Worm (Caenorhabditis elegans) whole organism, mixed stage, embryonic: ENCODE results near the gene smex-2.

Experiments used
- M03D4.4 ChIP-seq: sonication (generic microtip); optimal IDR thresholded peaks from 2 replicates; lab custom pipeline; 2017; ENCODE audit warnings: mild to moderate bottlenecking, missing genetic modification characterization, missing compliant biosample characterization
- bed-3 ChIP-seq: fragments of 200-800 bp; sonication (Bioruptor generic); optimal IDR thresholded peaks from 3 replicates; lab custom pipeline; 2018; ENCODE audit warnings: mild to moderate bottlenecking, missing genetic modification characterization, moderate library complexity, missing compliant biosample characterization
- ceh-39 ChIP-seq: fragments of 150-350 bp; optimal IDR thresholded peaks from 2 replicates; lab custom pipeline; 2014; ENCODE audit warnings: missing biosample characterization, missing genetic modification characterization
- ceh-43 ChIP-seq: fragments of 200-800 bp; sonication (Bioruptor generic); optimal IDR thresholded peaks from 2 replicates; lab custom pipeline; 2018; ENCODE audit warnings: mild to moderate bottlenecking, missing genetic modification characterization, moderate library complexity, missing compliant biosample characterization
- ces-1 ChIP-seq: fragments of 150-350 bp; optimal IDR thresholded peaks from 2 replicates; lab custom pipeline; 2014; ENCODE audit warnings: missing biosample characterization, missing genetic modification reagents, missing genetic modification characterization
- cnd-1 ChIP-seq: fragments of 200-800 bp; sonication (Bioruptor generic); optimal IDR thresholded peaks from 2 replicates; lab custom pipeline; 2018; ENCODE audit warnings: mild to moderate bottlenecking, missing genetic modification characterization, missing compliant biosample characterization
- drap-1 ChIP-seq: fragments of 200-800 bp; sonication (Bioruptor generic); optimal IDR thresholded peaks from 3 replicates; lab custom pipeline; 2018; ENCODE audit warnings: mild to moderate bottlenecking, missing genetic modification characterization, missing compliant biosample characterization
- elt-1 ChIP-seq: sonication (generic microtip); optimal IDR thresholded peaks from 2 replicates; lab custom pipeline; 2017; ENCODE audit warnings: missing genetic modification characterization, mild to moderate bottlenecking, missing compliant biosample characterization, antibody characterized with exemption, moderate library complexity, borderline replicate concordance; ENCODE audit not compliant: insufficient read depth
- elt-3 ChIP-seq: fragments of 150-350 bp; optimal IDR thresholded peaks from 2 replicates; lab custom pipeline; 2014; ENCODE audit warnings: missing biosample characterization, missing genetic modification characterization
- flh-1 ChIP-seq: fragments of 200-800 bp; sonication (Bioruptor generic); optimal IDR thresholded peaks from 2 replicates; lab custom pipeline; 2018; ENCODE audit warnings: mild to moderate bottlenecking, missing genetic modification characterization, moderate library complexity, missing compliant biosample characterization
- ham-2 ChIP-seq: fragments of 200-800 bp; sonication (Bioruptor generic); optimal IDR thresholded peaks from 2 replicates; lab custom pipeline; 2018; ENCODE audit warnings: mild to moderate bottlenecking, missing genetic modification characterization, missing compliant biosample characterization
- hlh-1 ChIP-seq: fragments of 150-350 bp; optimal IDR thresholded peaks from 2 replicates; lab custom pipeline; 2014; ENCODE audit warnings: missing biosample characterization, missing genetic modification reagents, missing genetic modification characterization
- lin-13 ChIP-seq: fragments of 150-350 bp; optimal IDR thresholded peaks from 2 replicates; lab custom pipeline; 2014; ENCODE audit warnings: missing biosample characterization, missing genetic modification characterization
- lin-32 ChIP-seq: fragments of 200-800 bp; sonication (Bioruptor generic); optimal IDR thresholded peaks from 2 replicates; lab custom pipeline; 2018; ENCODE audit warnings: mild to moderate bottlenecking, missing genetic modification characterization, missing compliant biosample characterization
- lsy-2 ChIP-seq: fragments of 150-350 bp; optimal IDR thresholded peaks from 2 replicates; lab custom pipeline; 2014; ENCODE audit warnings: missing biosample characterization, missing genetic modification characterization
- mab-5 ChIP-seq: fragments of 150-350 bp; optimal IDR thresholded peaks from 2 replicates; lab custom pipeline; 2014; ENCODE audit warnings: missing biosample characterization, missing genetic modification characterization
- mls-2 ChIP-seq: sonication (generic microtip); optimal IDR thresholded peaks from 2 replicates; lab custom pipeline; 2016; ENCODE audit warnings: mild to moderate bottlenecking, missing genetic modification characterization, moderate library complexity, missing compliant biosample characterization
- nhr-2 ChIP-seq: fragments of 150-350 bp; optimal IDR thresholded peaks from 2 replicates; lab custom pipeline; 2014; ENCODE audit warnings: missing biosample characterization, missing genetic modification characterization
- nhr-237 ChIP-seq: fragments of 150-350 bp; optimal IDR thresholded peaks from 2 replicates; lab custom pipeline; 2014; ENCODE audit warnings: missing biosample characterization, missing genetic modification characterization
- nhr-28 ChIP-seq: fragments of 150-350 bp; optimal IDR thresholded peaks from 2 replicates; lab custom pipeline; 2014; ENCODE audit warnings: missing biosample characterization, missing genetic modification characterization
- nhr-76 ChIP-seq: sonication (generic microtip); optimal IDR thresholded peaks from 2 replicates; lab custom pipeline; 2017; ENCODE audit warnings: missing biosample characterization, missing genetic modification characterization
- pha-4 ChIP-seq: fragments of 150-350 bp; optimal IDR thresholded peaks from 2 replicates; lab custom pipeline; 2018; ENCODE audit warnings: missing biosample characterization, missing genetic modification reagents, missing genetic modification characterization
- sem-2 ChIP-seq: fragments of 200-800 bp; sonication (Bioruptor generic); optimal IDR thresholded peaks from 2 replicates; lab custom pipeline; 2018; ENCODE audit warnings: mild to moderate bottlenecking, missing genetic modification characterization, missing compliant biosample characterization
- snpc-4 ChIP-seq: fragments of 150-350 bp; optimal IDR thresholded peaks from 2 replicates; lab custom pipeline; 2014; ENCODE audit warnings: missing biosample characterization, missing genetic modification characterization
- sptf-1 ChIP-seq: sonication (generic microtip); optimal IDR thresholded peaks from 2 replicates; lab custom pipeline; 2017; ENCODE audit warnings: mild to moderate bottlenecking, missing genetic modification characterization, moderate library complexity, missing compliant biosample characterization
- tbx-8 ChIP-seq: fragments of 200-800 bp; sonication (Bioruptor generic); optimal IDR thresholded peaks from 2 replicates; lab custom pipeline; 2018; ENCODE audit warnings: mild to moderate bottlenecking, missing genetic modification characterization, moderate library complexity, missing compliant biosample characterization
- unc-120 ChIP-seq: sonication (generic microtip); optimal IDR thresholded peaks from 2 replicates; lab custom pipeline; 2017; ENCODE audit warnings: missing genetic modification characterization, missing compliant biosample characterization; ENCODE audit not compliant: poor library complexity, severe bottlenecking
- unc-39 ChIP-seq: fragments of 150-350 bp; optimal IDR thresholded peaks from 2 replicates; lab custom pipeline; 2014; ENCODE audit warnings: missing biosample characterization, missing genetic modification characterization
- unc-62 ChIP-seq: fragments of 150-350 bp; optimal IDR thresholded peaks from 2 replicates; lab custom pipeline; 2014; ENCODE audit warnings: missing biosample characterization, missing genetic modification reagents, missing genetic modification characterization
- zip-8 ChIP-seq: fragments of 150-350 bp; optimal IDR thresholded peaks from 2 replicates; lab custom pipeline; 2014; ENCODE audit warnings: missing biosample characterization, missing genetic modification characterization
- ztf-11 ChIP-seq: fragments of 150-350 bp; optimal IDR thresholded peaks from 2 replicates; lab custom pipeline; 2014; ENCODE audit warnings: missing biosample characterization, missing genetic modification characterization

The smex-2 gene

DNA sequence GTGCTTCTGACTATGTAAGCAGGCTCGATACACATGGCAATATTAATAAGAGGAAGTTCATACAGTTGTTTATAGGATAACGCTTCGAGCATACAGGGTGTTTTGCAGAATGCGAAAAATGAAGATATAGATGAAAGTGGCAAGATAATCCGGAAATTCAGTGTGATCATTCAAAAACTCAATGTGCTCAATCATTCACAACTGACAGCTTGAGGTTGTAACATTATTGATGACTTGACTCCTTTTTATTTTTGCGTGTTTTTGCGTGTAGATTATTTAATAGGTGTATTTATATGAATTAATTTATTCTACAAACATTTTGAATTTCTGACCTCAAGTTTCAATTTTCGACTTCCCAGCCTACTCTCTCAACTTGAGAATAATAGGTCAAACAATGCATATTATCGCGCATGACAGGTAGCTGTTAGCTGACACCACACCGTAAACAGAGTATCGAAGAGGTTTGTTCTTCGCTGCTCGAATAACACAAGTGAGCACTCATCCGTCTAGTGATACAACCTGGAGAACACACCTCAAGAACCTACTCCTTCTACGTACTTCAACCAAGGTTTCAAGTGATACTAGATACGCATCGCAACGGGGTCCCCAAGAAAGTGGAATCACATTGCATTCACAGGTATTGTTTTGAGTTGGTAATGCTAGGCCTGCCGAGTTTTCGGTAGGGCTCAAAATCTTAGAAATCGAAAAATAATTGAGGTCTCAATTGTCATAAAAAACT is 8.1 kb upstream of the smex-2 start:
- TF ChIP-seq pha-4 (tag; lab: Kevin White, UChicago) = peak; percentile 78
- peak; percentile 68 for TF ChIP-seq unc-62 (GFP tag; lab: Kevin White, UChicago)
- TF ChIP-seq nhr-2 (tag; lab: Kevin White, UChicago) = peak; percentile 48
- no peak for TF ChIP-seq hlh-1 (tag; lab: Kevin White, UChicago)
- no peak for TF ChIP-seq unc-120 (tag; lab: Kevin White, UChicago)
- TF ChIP-seq ceh-43 (GFP tag; lab: Kevin White, UChicago) = no peak

DNA sequence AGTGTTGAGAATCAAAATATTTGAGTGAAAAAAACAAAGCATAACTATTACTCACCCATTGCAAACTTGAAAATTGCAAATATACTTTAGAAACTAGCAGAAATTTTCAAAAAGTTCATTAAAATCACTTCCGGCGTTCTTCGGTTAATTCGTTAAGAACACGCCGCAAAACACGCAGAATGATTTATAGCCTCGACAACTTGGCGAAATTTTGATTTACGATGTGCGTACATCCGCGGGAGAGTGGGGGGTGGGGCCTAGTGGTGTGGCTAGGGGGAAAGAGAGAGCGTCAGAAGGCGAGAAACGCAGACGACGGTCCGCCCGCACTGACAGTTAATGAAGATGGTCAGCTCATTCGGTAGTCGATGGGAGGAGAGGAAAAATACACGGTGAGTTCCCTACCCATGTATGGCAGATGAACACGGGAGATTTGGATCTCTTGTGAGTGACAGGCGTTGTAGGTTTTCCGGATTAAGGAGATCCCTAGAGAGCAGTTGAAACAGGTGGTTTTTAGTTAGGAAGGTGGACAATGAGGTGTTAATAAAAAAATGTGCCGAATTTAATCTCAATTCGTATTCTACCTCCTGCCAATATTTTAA is 7.0 kb upstream of the smex-2 start, which contains the start of gene igcm-4:
TSS of gene igcm-4 (minus strand) at position 237 of the 599 bp plus-strand sequence.
- TF ChIP-seq unc-62 (GFP tag; lab: Kevin White, UChicago) (peak; percentile 99), mls-2 (tag; lab: Kevin White, UChicago) (peak; percentile 37), lin-13 (tag; lab: Kevin White, UChicago) (peak; percentile 11), sptf-1 (peak; percentile 39), nhr-2 (tag; lab: Kevin White, UChicago) (peak; percentile 81), M03D4.4 (tag; lab: Kevin White, UChicago) (no peak), mab-5 (tag; lab: Kevin White, UChicago) (peak; percentile 82), sem-2 (GFP tag; lab: Kevin White, UChicago) (no peak), flh-1 (GFP tag; lab: Kevin White, UChicago) (no peak), zip-8 (tag; lab: Kevin White, UChicago) (no peak), ces-1 (GFP tag; lab: Kevin White, UChicago) (peak; percentile 12), drap-1 (no peak), hlh-1 (tag; lab: Kevin White, UChicago) (peak; percentile 1), cnd-1 (peak; percentile 54), nhr-76 (tag; lab: Kevin White, UChicago) (no peak), lin-32 (GFP tag; lab: Kevin White, UChicago) (peak; percentile 20), unc-120 (tag; lab: Kevin White, UChicago) (no peak), bed-3 (no peak), unc-39 (tag; lab: Kevin White, UChicago) (no peak), ham-2 (GFP tag; lab: Kevin White, UChicago) (peak; percentile 37)

DNA sequence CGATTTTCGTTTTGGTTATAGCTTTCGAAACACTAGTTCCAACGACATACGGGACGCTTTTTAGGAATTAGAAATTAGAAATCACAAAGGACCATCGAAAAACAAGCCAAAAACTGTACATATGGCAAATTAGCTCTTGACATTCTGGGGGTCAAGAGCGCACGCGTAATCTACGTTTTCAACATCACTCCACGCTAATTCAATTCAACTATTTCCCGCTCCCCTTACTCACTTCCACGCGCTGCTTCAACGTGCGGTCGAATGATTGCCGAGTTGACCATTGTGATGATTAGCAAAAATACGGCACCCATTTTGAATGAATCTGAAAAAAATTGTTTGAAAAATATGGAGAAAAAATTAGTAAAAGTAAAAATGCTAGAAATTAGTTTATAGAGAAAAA is 6.3 kb upstream of the smex-2 start:
- TF ChIP-seq unc-39 (tag; lab: Kevin White, UChicago) (no peak), ces-1 (GFP tag; lab: Kevin White, UChicago) (peak; percentile 84)
- TF ChIP-seq, all 35 proteins: peak for 1

DNA sequence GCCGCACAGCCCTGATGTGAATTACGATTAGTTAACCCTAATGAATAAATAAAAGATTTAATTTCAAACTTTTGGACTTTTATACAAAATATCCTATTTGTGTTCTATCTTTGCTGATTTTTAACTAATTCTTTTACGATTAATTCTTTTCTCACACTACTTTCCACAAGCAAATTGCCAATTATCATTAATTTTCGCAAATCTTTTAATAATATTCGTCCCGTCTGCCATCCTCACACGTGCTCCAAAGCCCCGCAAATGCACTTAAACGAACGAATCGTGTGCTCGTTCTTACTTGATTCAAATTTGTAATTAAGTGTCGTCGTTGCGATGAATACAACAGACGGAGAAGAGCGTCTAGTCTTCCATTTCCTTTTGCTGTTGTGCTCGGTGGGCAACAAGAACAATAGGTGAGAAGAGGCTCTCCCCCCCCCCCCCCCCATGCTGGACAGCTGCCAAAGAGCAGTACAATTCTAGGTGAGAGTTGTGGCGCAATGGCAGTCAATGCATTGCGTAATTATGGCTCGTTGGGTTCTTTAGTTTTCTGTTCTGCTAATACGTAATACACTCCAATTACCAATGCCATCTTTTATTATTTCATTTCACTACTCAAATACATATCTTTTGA is 5.4 kb upstream of the smex-2 start:
- TF ChIP-seq mls-2 (tag; lab: Kevin White, UChicago) (peak; percentile 83), sem-2 (GFP tag; lab: Kevin White, UChicago) (no peak), ces-1 (GFP tag; lab: Kevin White, UChicago) (peak; percentile 99), nhr-2 (tag; lab: Kevin White, UChicago) (peak; percentile 86), sptf-1 (peak; percentile 49), elt-3 (tag; lab: Kevin White, UChicago) (no peak), zip-8 (tag; lab: Kevin White, UChicago) (peak; percentile 90), cnd-1 (peak; percentile 94), ceh-43 (GFP tag; lab: Kevin White, UChicago) (peak; percentile 49), hlh-1 (tag; lab: Kevin White, UChicago) (peak; percentile 6), M03D4.4 (tag; lab: Kevin White, UChicago) (no peak), drap-1 (no peak), ztf-11 (tag; lab: Kevin White, UChicago) (peak; percentile 5), lin-32 (GFP tag; lab: Kevin White, UChicago) (peak; percentile 57), mab-5 (tag; lab: Kevin White, UChicago) (no peak), nhr-76 (tag; lab: Kevin White, UChicago) (no peak), tbx-8 (GFP tag; lab: Kevin White, UChicago) (no peak)
- TF ChIP-seq, all 35 proteins: peak for 10

DNA sequence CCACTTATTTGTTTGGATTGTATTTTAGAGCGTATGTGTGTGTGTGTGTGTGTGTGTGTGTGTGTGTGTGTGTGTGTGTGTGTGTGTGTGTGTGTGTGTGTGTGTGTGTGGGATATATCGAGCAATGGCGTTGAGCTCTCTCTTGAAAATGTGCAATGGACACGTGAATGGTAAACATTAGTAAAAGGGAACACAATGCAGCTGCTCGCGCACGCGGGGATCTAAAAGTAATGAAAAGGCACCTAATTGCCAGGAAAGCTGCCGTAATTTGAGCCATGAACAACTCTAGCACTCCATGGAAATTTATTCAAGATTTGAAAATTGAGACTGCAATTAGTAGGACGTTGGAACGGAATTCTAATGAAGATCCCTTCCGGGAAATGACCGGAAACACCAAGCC is 4.0 kb upstream of the smex-2 start:
- TF ChIP-seq unc-120 (tag; lab: Kevin White, UChicago) (no peak), nhr-2 (tag; lab: Kevin White, UChicago) (no peak), sptf-1 (peak; percentile 70), ham-2 (GFP tag; lab: Kevin White, UChicago) (no peak), ceh-39 (tag; lab: Kevin White, UChicago) (no peak), lsy-2 (no peak), elt-3 (tag; lab: Kevin White, UChicago) (no peak), unc-39 (tag; lab: Kevin White, UChicago) (no peak), lin-13 (tag; lab: Kevin White, UChicago) (no peak), flh-1 (GFP tag; lab: Kevin White, UChicago) (no peak), sem-2 (GFP tag; lab: Kevin White, UChicago) (no peak), nhr-76 (tag; lab: Kevin White, UChicago) (no peak), pha-4 (tag; lab: Kevin White, UChicago) (no peak), unc-62 (GFP tag; lab: Kevin White, UChicago) (no peak), ztf-11 (tag; lab: Kevin White, UChicago) (peak; percentile 36), nhr-28 (tag; lab: Kevin White, UChicago) (no peak), lin-32 (GFP tag; lab: Kevin White, UChicago) (no peak), ces-1 (GFP tag; lab: Kevin White, UChicago) (peak; percentile 65), elt-1 (tag; lab: Kevin White, UChicago) (no peak), nhr-237 (tag; lab: Kevin White, UChicago) (no peak), M03D4.4 (tag; lab: Kevin White, UChicago) (peak; percentile 55), hlh-1 (tag; lab: Kevin White, UChicago) (no peak), cnd-1 (peak; percentile 44), zip-8 (tag; lab: Kevin White, UChicago) (no peak), snpc-4 (tag; lab: Kevin White, UChicago) (no peak), mls-2 (tag; lab: Kevin White, UChicago) (peak; percentile 84)
